Worm (Caenorhabditis elegans): Measurements from ENCODE around the gene cku-70.

DNA sequence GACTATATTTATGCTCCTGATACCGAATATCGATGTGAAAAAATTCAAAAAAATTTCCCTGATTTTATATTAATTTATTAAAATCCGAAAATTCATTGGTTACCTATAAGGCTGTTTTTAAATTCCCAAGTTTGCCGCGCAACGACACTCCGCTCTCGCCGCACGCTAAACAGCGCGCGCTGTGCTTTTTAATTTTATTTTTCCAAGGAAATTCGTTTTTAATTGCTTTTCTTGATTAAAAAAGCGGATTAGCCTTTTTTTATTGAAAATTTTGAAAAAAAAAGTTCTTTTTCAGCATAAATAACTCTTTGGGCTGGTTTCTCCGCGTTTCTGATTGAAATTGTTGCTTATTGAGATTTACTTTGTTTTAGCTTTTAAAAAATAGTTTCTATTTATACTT, 47.3 kb upstream of the cku-70 start:
- no peak for TF ChIP-seq tbx-2 (tag; optimal IDR thresholded peaks at IDR 0.05)
- no peak for TF ChIP-seq nhr-76 (tag; optimal IDR thresholded peaks at IDR 0.05)
- no peak for TF ChIP-seq nhr-43 (tag; optimal IDR thresholded peaks at IDR 0.05; ENCODE audit: poor library complexity, severe bottlenecking)
- no peak for TF ChIP-seq elt-3 (tag; optimal IDR thresholded peaks at IDR 0.05)
- no peak for TF ChIP-seq lin-15B (tag; optimal IDR thresholded peaks at IDR 0.05)
- no peak for TF ChIP-seq unc-62 (GFP tag; optimal IDR thresholded peaks at IDR 0.05)
- TF ChIP-seq snpc-4 (tag; optimal IDR thresholded peaks at IDR 0.05), result no peak
- no peak for TF ChIP-seq elt-1 (tag; optimal IDR thresholded peaks at IDR 0.05)
- TF ChIP-seq ceh-28 (tag; optimal IDR thresholded peaks at IDR 0.05), result no peak
